Fruit fly (Drosophila melanogaster) whole organism, embryonic: ENCODE data around the gene Syt1.

Source experiments
- Ada2b ChIP-seq: fragments of 200-800 bp; sonication (Bioruptor generic); IDR thresholded peaks from 2 replicates; pipeline ENCODE4 v1.3.6; 2022; ENCODE audit warnings: missing biosample characterization, missing genetic modification characterization
- Asciz ChIP-seq: fragments of 200-800 bp; sonication (Bioruptor generic); optimal IDR thresholded peaks from 2 replicates; lab custom pipeline; 2017; ENCODE audit warnings: missing biosample characterization, mild to moderate bottlenecking, missing genetic modification characterization, missing genetic modification reagents
- Atf-2 ChIP-seq: fragments of 200-800 bp; sonication (Bioruptor generic); optimal IDR thresholded peaks from 2 replicates; lab custom pipeline; 2016; ENCODE audit warnings: missing biosample characterization, missing genetic modification characterization
- Awh ChIP-seq: fragments of 200-800 bp; sonication (Bioruptor generic); IDR thresholded peaks from 2 replicates; pipeline ENCODE4, ENCODE4 v1.3.6; 2022; ENCODE audit warnings: missing biosample characterization, missing genetic modification characterization
- CG1024 ChIP-seq: fragments of 200-800 bp; sonication (Bioruptor generic); IDR thresholded peaks from 2 replicates; pipeline ENCODE4 v1.3.6; 2022; ENCODE audit warnings: missing biosample characterization, missing genetic modification characterization
- CG12659 ChIP-seq: fragments of 200-800 bp; sonication (Bioruptor generic); optimal IDR thresholded peaks from 3 replicates; lab custom pipeline; 2017; ENCODE audit warnings: mild to moderate bottlenecking, missing biosample characterization, missing genetic modification reagents, missing genetic modification characterization
- CG12744 ChIP-seq: fragments of 200-800 bp; sonication (Bioruptor generic); optimal IDR thresholded peaks from 2 replicates; lab custom pipeline; 2016; ENCODE audit warnings: missing biosample characterization, missing genetic modification characterization
- CG13287 ChIP-seq: fragments of 200-800 bp; sonication (Bioruptor generic); IDR thresholded peaks from 2 replicates; pipeline ENCODE4 v1.3.6; 2022; ENCODE audit warnings: missing biosample characterization, missing genetic modification characterization; ENCODE audit not compliant: partially characterized antibody
- CG14965 ChIP-seq: fragments of 200-800 bp; sonication (Bioruptor generic); optimal IDR thresholded peaks from 2 replicates; lab custom pipeline; 2016; ENCODE audit warnings: missing biosample characterization, missing genetic modification characterization, borderline replicate concordance
- CG1602 ChIP-seq: fragments of 200-800 bp; sonication (Bioruptor generic); optimal IDR thresholded peaks from 3 replicates; lab custom pipeline; 2016; ENCODE audit warnings: missing biosample characterization, missing genetic modification characterization
- CG1647 ChIP-seq: fragments of 200-800 bp; sonication (Bioruptor generic); optimal IDR thresholded peaks from 3 replicates; lab custom pipeline; 2016; ENCODE audit warnings: missing biosample characterization, missing genetic modification characterization
- CG17328 ChIP-seq: fragments of 200-800 bp; sonication (Bioruptor generic); IDR thresholded peaks from 2 replicates; pipeline ENCODE4 v1.3.6; 2022; ENCODE audit warnings: missing biosample characterization, missing genetic modification characterization
- CG17568 ChIP-seq: fragments of 200-800 bp; sonication (Bioruptor generic); optimal IDR thresholded peaks from 2 replicates; lab custom pipeline; 2018; ENCODE audit warnings: missing biosample characterization, mild to moderate bottlenecking, missing genetic modification characterization, moderate library complexity
- CG2116 ChIP-seq: fragments of 200-800 bp; sonication (Bioruptor generic); optimal IDR thresholded peaks from 3 replicates; lab custom pipeline; 2018; ENCODE audit warnings: missing biosample characterization, mild to moderate bottlenecking, missing genetic modification characterization
- CG2120 ChIP-seq: fragments of 200-800 bp; sonication (Bioruptor generic); optimal IDR thresholded peaks from 3 replicates; lab custom pipeline; 2016; ENCODE audit warnings: missing biosample characterization, missing genetic modification characterization
- CG31224 ChIP-seq: fragments of 200-800 bp; sonication (Bioruptor generic); IDR thresholded peaks from 2 replicates; pipeline ENCODE4 v1.3.6; 2022; ENCODE audit warnings: missing biosample characterization, missing genetic modification characterization
- CG31441 ChIP-seq: fragments of 200-800 bp; sonication (Bioruptor generic); IDR thresholded peaks from 2 replicates; pipeline ENCODE4 v1.3.6; 2022; ENCODE audit warnings: missing biosample characterization, missing genetic modification characterization
- CG3407 ChIP-seq: fragments of 200-800 bp; sonication (Bioruptor generic); optimal IDR thresholded peaks from 2 replicates; lab custom pipeline; 2018; ENCODE audit warnings: missing biosample characterization, mild to moderate bottlenecking, missing genetic modification characterization
- CG4328 ChIP-seq: fragments of 200-800 bp; sonication (Bioruptor generic); optimal IDR thresholded peaks from 3 replicates; lab custom pipeline; 2017; ENCODE audit warnings: missing biosample characterization, missing genetic modification reagents, missing genetic modification characterization
- CG4424 ChIP-seq: fragments of 200-800 bp; sonication (Bioruptor generic); optimal IDR thresholded peaks from 3 replicates; lab custom pipeline; 2016; ENCODE audit warnings: missing biosample characterization, missing genetic modification characterization
- CG5953 ChIP-seq: fragments of 200-800 bp; sonication (Bioruptor generic); IDR thresholded peaks from 2 replicates; pipeline ENCODE4 v1.3.6; 2022; ENCODE audit warnings: missing biosample characterization, missing genetic modification characterization
- CG7372 ChIP-seq: fragments of 200-800 bp; sonication (Bioruptor generic); IDR thresholded peaks from 2 replicates; pipeline ENCODE4 v1.3.6; 2022; ENCODE audit warnings: missing biosample characterization, missing genetic modification characterization
- Camta ChIP-seq: fragments of 200-800 bp; sonication (Bioruptor generic); optimal IDR thresholded peaks from 2 replicates; lab custom pipeline; 2016; ENCODE audit warnings: missing biosample characterization, missing genetic modification characterization
- D19A ChIP-seq: fragments of 200-800 bp; optimal IDR thresholded peaks from 3 replicates; lab custom pipeline; 2019; ENCODE audit warnings: missing biosample characterization, mild to moderate bottlenecking, missing genetic modification characterization, moderate library complexity
- Ets65A ChIP-seq: fragments of 200-800 bp; sonication (Bioruptor generic); peaks from one replicate; lab custom pipeline; 2016; ENCODE audit warnings: missing biosample characterization, missing genetic modification characterization
- MBD-R2 ChIP-seq: fragments of 200-800 bp; sonication (Bioruptor generic); IDR thresholded peaks from 2 replicates; pipeline ENCODE4 v1.3.6; 2022; ENCODE audit warnings: missing biosample characterization, missing genetic modification characterization
- Max ChIP-seq: fragments of 200-800 bp; sonication (Bioruptor generic); optimal IDR thresholded peaks from 2 replicates; lab custom pipeline; 2016; ENCODE audit warnings: missing biosample characterization, mild to moderate bottlenecking, missing genetic modification characterization
- Med ChIP-seq: fragments of 200-800 bp; sonication (Bioruptor generic); peaks from one replicate; lab custom pipeline; 2016; ENCODE audit warnings: missing biosample characterization, missing genetic modification characterization, mild to moderate bottlenecking, inconsistent platforms, moderate library complexity
- Nf-YA ChIP-seq: fragments of 200-800 bp; sonication (Bioruptor generic); IDR thresholded peaks from 2 replicates; pipeline ENCODE4 v1.3.6; 2022; ENCODE audit warnings: missing biosample characterization, missing genetic modification characterization
- Nf-YC ChIP-seq: fragments of 200-800 bp; optimal IDR thresholded peaks from 3 replicates; lab custom pipeline; 2019; ENCODE audit warnings: missing biosample characterization, mild to moderate bottlenecking, missing genetic modification characterization, moderate library complexity
- Opbp ChIP-seq: fragments of 200-800 bp; sonication (Bioruptor generic); IDR thresholded peaks from 3 replicates; pipeline ENCODE4 v1.3.6; 2022; ENCODE audit warnings: missing biosample characterization, missing genetic modification characterization; ENCODE audit not compliant: partially characterized antibody
- Sry-δ ChIP-seq: fragments of 200-800 bp; sonication (Bioruptor generic); optimal IDR thresholded peaks from 2 replicates; lab custom pipeline; 2016; ENCODE audit warnings: missing biosample characterization, missing genetic modification characterization
- bowl ChIP-seq: fragments of 200-800 bp; sonication (Bioruptor generic); IDR thresholded peaks from 2 replicates; pipeline ENCODE4 v1.3.6; 2022; ENCODE audit warnings: missing biosample characterization, missing genetic modification characterization
- corto ChIP-seq: fragments of 200-800 bp; sonication (Bioruptor generic); optimal IDR thresholded peaks from 2 replicates; lab custom pipeline; 2016; ENCODE audit warnings: missing biosample characterization, mild to moderate bottlenecking, missing genetic modification characterization, moderate library complexity
- dmrt99B ChIP-seq: fragments of 200-800 bp; sonication (Bioruptor generic); optimal IDR thresholded peaks from 2 replicates; lab custom pipeline; 2018; ENCODE audit warnings: missing biosample characterization, mild to moderate bottlenecking, missing genetic modification characterization, moderate library complexity
- fd64A ChIP-seq: fragments of 200-800 bp; sonication (Bioruptor generic); optimal IDR thresholded peaks from 3 replicates; lab custom pipeline; 2018; ENCODE audit warnings: missing biosample characterization, mild to moderate bottlenecking, missing genetic modification characterization
- fd96Cb ChIP-seq: fragments of 200-800 bp; sonication (Bioruptor generic); optimal IDR thresholded peaks from 2 replicates; lab custom pipeline; 2018; ENCODE audit warnings: missing biosample characterization, mild to moderate bottlenecking, missing genetic modification characterization, moderate library complexity
- ftz-f1 ChIP-seq: fragments of 200-800 bp; sonication (Bioruptor generic); optimal IDR thresholded peaks from 2 replicates; lab custom pipeline; 2016; ENCODE audit warnings: missing biosample characterization, missing genetic modification characterization
- gem ChIP-seq: fragments of 200-800 bp; sonication (Bioruptor generic); optimal IDR thresholded peaks from 2 replicates; lab custom pipeline; 2019; ENCODE audit warnings: missing biosample characterization, mild to moderate bottlenecking, missing genetic modification characterization, moderate library complexity
- gfzf ChIP-seq: fragments of 200-800 bp; sonication (Bioruptor generic); optimal IDR thresholded peaks from 2 replicates; lab custom pipeline; 2016; ENCODE audit warnings: missing biosample characterization, mild to moderate bottlenecking, missing genetic modification characterization, moderate library complexity
- hbn ChIP-seq: fragments of 200-800 bp; sonication (Bioruptor generic); IDR thresholded peaks from 2 replicates; pipeline ENCODE4 v1.3.6; 2022; ENCODE audit warnings: missing biosample characterization, missing genetic modification characterization; ENCODE audit not compliant: partially characterized antibody
- jigr1 ChIP-seq: fragments of 200-800 bp; sonication (Bioruptor generic); IDR thresholded peaks from 3 replicates; pipeline ENCODE4 v1.3.6; 2022; ENCODE audit warnings: missing biosample characterization, missing genetic modification characterization
- kni ChIP-seq: fragments of 200-800 bp; sonication (Bioruptor generic); optimal IDR thresholded peaks from 3 replicates; lab custom pipeline; 2017; ENCODE audit warnings: mild to moderate bottlenecking, missing biosample characterization, missing genetic modification reagents, missing genetic modification characterization
- lbe ChIP-seq: fragments of 200-800 bp; sonication (Bioruptor generic); optimal IDR thresholded peaks from 2 replicates; lab custom pipeline; 2016; ENCODE audit warnings: missing biosample characterization, mild to moderate bottlenecking, missing genetic modification characterization
- lmd ChIP-seq: fragments of 200-800 bp; sonication (Bioruptor generic); IDR thresholded peaks from 2 replicates; pipeline ENCODE4 v1.3.6; 2022; ENCODE audit warnings: missing biosample characterization, missing genetic modification characterization
- ro ChIP-seq: fragments of 200-800 bp; sonication (Bioruptor generic); IDR thresholded peaks from 2 replicates; pipeline ENCODE4 v1.3.6; 2022; ENCODE audit warnings: missing biosample characterization, missing genetic modification characterization
- slbo ChIP-seq: fragments of 200-800 bp; sonication (Bioruptor generic); IDR thresholded peaks from 2 replicates; pipeline ENCODE4 v1.3.6; 2022; ENCODE audit warnings: missing biosample characterization, missing genetic modification characterization
- trem ChIP-seq: fragments of 200-800 bp; optimal IDR thresholded peaks from 3 replicates; lab custom pipeline; 2019; ENCODE audit warnings: missing biosample characterization, mild to moderate bottlenecking, missing genetic modification characterization, moderate library complexity
- zen2 ChIP-seq: fragments of 200-800 bp; sonication (Bioruptor generic); IDR thresholded peaks from 3 replicates; pipeline ENCODE4 v1.3.6; 2022; ENCODE audit warnings: missing biosample characterization, missing genetic modification characterization; ENCODE audit not compliant: partially characterized antibody

The Syt1 gene

DNA sequence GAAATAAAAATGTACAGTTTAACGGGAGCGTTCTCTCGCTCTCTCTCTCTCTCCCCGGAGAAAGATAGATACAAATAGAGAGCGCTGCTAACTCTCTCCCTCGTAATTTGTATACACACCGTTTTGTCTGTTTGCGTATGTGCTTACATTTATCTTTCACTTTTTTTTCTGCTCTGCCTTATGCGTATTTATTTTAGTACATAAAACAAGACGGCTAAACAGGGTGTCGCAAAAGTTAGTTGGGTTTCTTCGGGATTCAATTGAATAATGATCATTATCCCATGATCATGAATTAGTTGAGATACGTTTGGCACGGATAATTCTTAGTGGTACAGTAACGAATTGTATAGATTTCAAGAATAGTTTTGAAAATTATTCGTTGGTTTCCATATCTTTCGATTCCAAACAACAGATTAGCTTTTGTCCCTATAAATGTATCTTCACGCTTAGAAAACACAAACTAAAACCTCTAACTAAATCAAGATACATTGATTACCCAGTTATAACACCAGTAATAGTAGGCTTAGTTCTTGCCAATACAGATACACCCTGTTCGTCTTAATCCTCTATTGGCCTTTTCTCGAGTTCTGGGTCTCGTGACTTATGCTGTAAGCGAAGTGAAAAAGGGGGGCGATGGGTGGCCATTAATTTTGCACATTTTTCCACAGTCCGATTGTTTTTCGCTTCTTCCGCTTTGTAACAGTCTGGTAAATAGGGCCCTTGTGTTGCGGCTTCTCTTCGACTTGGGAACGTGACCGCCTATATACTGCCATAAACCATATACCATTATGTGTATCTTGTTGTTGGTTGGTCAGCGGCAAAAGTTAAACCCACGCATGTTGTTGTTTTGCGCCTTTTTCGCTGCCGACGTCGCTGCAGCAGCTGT lies 45.1 kb downstream of the Syt1 start (continued):
- TF ChIP-seq CG17568 (GFP tag; lab: Kevin White, UChicago) (peak; percentile 85), dmrt99B (peak; percentile 86), Nf-YC (tag; lab: Kevin White, UChicago) (peak; percentile 58), ro (no peak), gem (peak; percentile 88), Ada2b (no peak), zen2 (GFP tag; lab: Robert Waterston, UW) (no peak), CG3407 (peak; percentile 84), Camta (GFP tag; lab: Kevin White, UChicago) (peak; percentile 69), CG2120 (GFP tag; lab: Kevin White, UChicago) (peak; percentile 88), CG13287 (GFP tag; lab: Robert Waterston, UW) (no peak), CG1024 (GFP tag; lab: Robert Waterston, UW) (no peak), MBD-R2 (GFP tag; lab: Robert Waterston, UW) (no peak), Nf-YA (GFP tag; lab: Robert Waterston, UW) (no peak), Med (GFP tag; lab: Kevin White, UChicago) (peak; percentile 94), CG17328 (GFP tag; lab: Robert Waterston, UW) (no peak), hbn (GFP tag; lab: Robert Waterston, UW) (no peak), jigr1 (GFP tag; lab: Robert Waterston, UW) (no peak), CG4424 (peak; percentile 79), gfzf (GFP tag; lab: Kevin White, UChicago) (no peak), fd96Cb (peak; percentile 61), kni (GFP tag; lab: Kevin White, UChicago) (peak; percentile 86), slbo (no peak), CG12659 (GFP tag; lab: Kevin White, UChicago) (peak; percentile 84), lmd (no peak), Asciz (GFP tag; lab: Kevin White, UChicago) (peak; percentile 76), Opbp (GFP tag; lab: Robert Waterston, UW) (no peak), CG4328 (peak; percentile 85), CG7372 (GFP tag; lab: Robert Waterston, UW) (no peak), bowl (GFP tag; lab: Robert Waterston, UW) (no peak), CG31441 (GFP tag; lab: Robert Waterston, UW) (no peak), Sry-δ (GFP tag; lab: Kevin White, UChicago) (peak; percentile 0), ftz-f1 (GFP tag; lab: Kevin White, UChicago) (no peak), Atf-2 (GFP tag; lab: Kevin White, UChicago) (peak; percentile 66), corto (GFP tag; lab: Kevin White, UChicago) (no peak), CG2116 (GFP tag; lab: Kevin White, UChicago) (peak; percentile 25), Max (GFP tag; lab: Kevin White, UChicago) (peak; percentile 49), trem (peak; percentile 67), CG5953 (no peak), lbe (no peak), Ets65A (GFP tag; lab: Kevin White, UChicago) (peak; percentile 94), Awh (GFP tag; lab: Robert Waterston, UW) (no peak), CG31224 (GFP tag; lab: Robert Waterston, UW) (no peak), CG14965 (GFP tag; lab: Kevin White, UChicago) (peak; percentile 59), fd64A (GFP tag; lab: Kevin White, UChicago) (peak; percentile 88), CG12744 (GFP tag; lab: Kevin White, UChicago) (peak; percentile 40), D19A (peak; percentile 70), CG1647 (peak; percentile 58), CG1602 (GFP tag; lab: Kevin White, UChicago) (peak; percentile 10)
